Fruit fly (Drosophila melanogaster): ENCODE data around the gene RpL6.

Gene RpL6

dm6 chr3R:31605117-31605432 is 9.1 kb upstream of the RpL6 start:
- TF ChIP-seq CG32121 (GFP tag; IDR thresholded peaks at IDR 0.05) (no peak), CG15710 (tag; optimal IDR thresholded peaks at IDR 0.05) (no peak), CG34367 (tag; optimal IDR thresholded peaks at IDR 0.05) (no peak), Snoo (tag; optimal IDR thresholded peaks at IDR 0.05) (no peak), CG8301 (tag; optimal IDR thresholded peaks at IDR 0.05) (no peak), rn (GFP tag; IDR thresholded peaks at IDR 0.05) (no peak), EcR (GFP tag; optimal IDR thresholded peaks at IDR 0.05) (no peak), Pif1A (GFP tag; optimal IDR thresholded peaks at IDR 0.05) (no peak), CG12605 (GFP tag; IDR thresholded peaks at IDR 0.05) (no peak), CG9948 (tag; optimal IDR thresholded peaks at IDR 0.05) (no peak), CG10348 (GFP tag; IDR thresholded peaks at IDR 0.05) (no peak), Ets98B (GFP tag; IDR thresholded peaks at IDR 0.05) (no peak), Pif1B (GFP tag; optimal IDR thresholded peaks at IDR 0.05) (no peak), CG8159 (tag; optimal IDR thresholded peaks at IDR 0.05) (no peak), CG14655 (GFP tag; optimal IDR thresholded peaks at IDR 0.05) (no peak), fd96Ca (GFP tag; IDR thresholded peaks at IDR 0.05) (no peak)

DNA sequence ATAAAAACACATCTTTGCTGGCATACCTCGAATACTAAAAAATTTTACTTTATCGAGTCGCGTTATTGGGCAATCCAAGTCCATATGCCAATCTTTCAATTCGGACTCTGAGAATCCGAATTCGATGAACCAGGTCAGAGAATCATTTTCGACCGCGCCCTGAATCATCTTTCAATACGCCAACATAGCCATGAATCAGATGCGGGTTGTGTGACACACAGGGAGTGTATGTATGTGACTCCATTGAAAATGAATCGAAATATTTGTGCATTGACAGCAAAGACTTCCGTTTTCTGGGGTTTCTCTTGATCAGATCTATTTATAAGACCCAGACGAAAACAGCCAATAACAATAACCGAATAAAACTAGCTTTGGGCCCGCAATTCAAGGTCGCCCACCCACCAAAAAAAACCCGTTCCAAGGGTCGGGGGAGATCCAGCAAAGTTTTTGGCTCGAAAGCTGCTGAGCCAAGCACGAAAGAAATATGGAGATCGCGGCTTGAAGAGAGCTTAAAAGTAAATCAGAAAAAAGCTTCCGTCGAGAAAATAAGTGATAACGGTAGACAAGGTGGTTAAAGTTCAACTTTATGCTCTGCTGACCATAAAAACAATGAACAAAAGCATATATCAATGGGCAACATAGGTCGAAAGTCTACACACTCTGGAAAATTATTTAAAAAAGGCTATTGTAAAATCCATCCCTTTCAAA is 8.6 kb upstream of the RpL6 start:
- TF ChIP-seq CG14655 (GFP tag; optimal IDR thresholded peaks at IDR 0.05) (no peak), fd96Ca (GFP tag; IDR thresholded peaks at IDR 0.05) (no peak)

dm6 chr3R:31603655-31604054 is 7.7 kb upstream of the RpL6 start:
- TF ChIP-seq CG32121 (GFP tag; IDR thresholded peaks at IDR 0.05) (no peak), Pif1A (GFP tag; optimal IDR thresholded peaks at IDR 0.05) (no peak), Pif1B (GFP tag; optimal IDR thresholded peaks at IDR 0.05) (no peak), Snoo (tag; optimal IDR thresholded peaks at IDR 0.05) (no peak), EcR (GFP tag; optimal IDR thresholded peaks at IDR 0.05) (no peak), CG12605 (GFP tag; IDR thresholded peaks at IDR 0.05) (no peak), CG9948 (tag; optimal IDR thresholded peaks at IDR 0.05) (no peak), Ets98B (GFP tag; IDR thresholded peaks at IDR 0.05) (no peak), CG34367 (tag; optimal IDR thresholded peaks at IDR 0.05) (no peak), CG10348 (GFP tag; IDR thresholded peaks at IDR 0.05) (no peak), rn (GFP tag; IDR thresholded peaks at IDR 0.05) (no peak), gl (tag; optimal IDR thresholded peaks at IDR 0.05) (no peak), CG8301 (tag; optimal IDR thresholded peaks at IDR 0.05) (no peak), CG17806 (tag; optimal IDR thresholded peaks at IDR 0.05) (no peak), CG13204 (GFP tag; optimal IDR thresholded peaks at IDR 0.05) (no peak), D1 (tag; optimal IDR thresholded peaks at IDR 0.05) (no peak), CG15710 (tag; optimal IDR thresholded peaks at IDR 0.05) (no peak), CG14655 (GFP tag; optimal IDR thresholded peaks at IDR 0.05) (no peak)

DNA sequence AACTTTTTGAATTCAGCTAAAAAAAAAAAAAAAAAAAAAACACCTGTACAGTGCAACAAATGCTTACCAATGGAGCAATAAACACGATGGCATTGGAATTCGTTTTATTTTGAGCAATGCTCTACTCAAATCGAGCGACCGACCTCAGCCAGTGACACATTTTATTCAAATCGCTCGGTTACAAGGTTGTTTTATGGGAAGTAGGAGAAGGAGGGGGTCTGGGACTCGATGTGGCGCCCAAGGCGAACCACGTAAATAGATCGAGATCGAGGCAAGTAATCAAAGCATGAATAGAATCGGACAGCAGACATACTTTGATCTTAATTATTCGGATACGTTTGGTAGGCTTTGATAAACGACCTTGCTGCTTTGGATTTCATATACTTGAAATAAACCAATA is 7.2 kb upstream of the RpL6 start:
- TF ChIP-seq rn (GFP tag; IDR thresholded peaks at IDR 0.05) (no peak), fd96Ca (GFP tag; IDR thresholded peaks at IDR 0.05) (0 out of 3 replicates have a peak, but pooled peaks have one; percentile 28)

DNA sequence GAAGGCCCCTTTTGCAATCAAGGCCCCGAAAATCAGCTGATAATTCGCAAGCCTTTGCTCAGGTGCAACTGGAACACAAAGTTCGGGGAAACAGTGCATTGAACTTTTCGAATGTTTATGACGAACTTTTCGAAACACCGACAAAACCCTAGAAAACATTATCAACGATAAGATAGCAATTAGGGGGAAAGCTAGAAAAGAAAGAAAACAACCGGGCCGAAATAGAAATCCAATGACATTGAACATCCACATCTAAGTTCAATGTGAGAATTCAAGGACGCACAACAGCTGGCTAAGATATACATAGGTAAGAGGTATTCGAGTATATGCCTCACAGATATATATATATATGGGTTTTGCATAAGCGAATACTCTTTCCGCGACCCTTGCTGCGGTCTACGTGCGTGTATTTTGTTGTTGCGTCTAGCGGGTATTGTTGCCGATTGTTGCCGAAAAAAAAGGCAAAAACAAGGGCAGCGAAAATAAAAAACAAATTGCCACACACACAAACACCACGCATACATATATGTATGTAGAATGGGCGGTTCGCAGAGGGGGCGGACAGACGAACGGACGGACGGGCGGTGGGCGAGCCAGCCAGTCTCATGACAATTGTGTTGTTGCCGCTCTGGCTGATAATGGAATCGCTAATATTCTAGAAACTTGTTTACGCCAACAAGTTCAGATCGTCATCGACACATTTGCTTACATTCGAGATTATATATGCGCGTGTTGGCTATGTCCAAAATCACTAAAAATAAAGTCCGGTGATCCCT is 3.7 kb upstream of the RpL6 start:
- TF ChIP-seq Snoo (tag; optimal IDR thresholded peaks at IDR 0.05) (no peak), CG4496 (GFP tag; IDR thresholded peaks at IDR 0.05) (0 out of 3 replicates have a peak, but pooled peaks have one; percentile 17)

- no peak for TF ChIP-seq CG8301 (tag; optimal IDR thresholded peaks at IDR 0.05)
- TF ChIP-seq rn (GFP tag; IDR thresholded peaks at IDR 0.05): no peak
- TF ChIP-seq gl (tag; optimal IDR thresholded peaks at IDR 0.05): no peak
- TF ChIP-seq CG13204 (GFP tag; optimal IDR thresholded peaks at IDR 0.05): no peak
- no peak for TF ChIP-seq CG34367 (tag; optimal IDR thresholded peaks at IDR 0.05)
- TF ChIP-seq Pif1A (GFP tag; optimal IDR thresholded peaks at IDR 0.05): no peak
Measured at dm6 chr3R:31597736-31598431, 1.9 kb upstream of the RpL6 start.

- TF ChIP-seq Pif1B (GFP tag; optimal IDR thresholded peaks at IDR 0.05): no peak
- TF ChIP-seq rn (GFP tag; IDR thresholded peaks at IDR 0.05): peak; percentile 25; the same call in 1 of the 2 replicates
- no peak for TF ChIP-seq CG10348 (GFP tag; IDR thresholded peaks at IDR 0.05)
- TF ChIP-seq Ets98B (GFP tag; IDR thresholded peaks at IDR 0.05): peak; percentile 75
- TF ChIP-seq fd96Ca (GFP tag; IDR thresholded peaks at IDR 0.05): peak; percentile 54; the same call in 2 of the 3 replicates
- TF ChIP-seq CG8159 (tag; optimal IDR thresholded peaks at IDR 0.05): no peak
- no peak for TF ChIP-seq CG13204 (GFP tag; optimal IDR thresholded peaks at IDR 0.05)
- peak; percentile 61; the same call in 1 of the 2 replicates for TF ChIP-seq CG32121 (GFP tag; IDR thresholded peaks at IDR 0.05)
- peak; percentile 51 for TF ChIP-seq CG12605 (GFP tag; IDR thresholded peaks at IDR 0.05)
- peak; percentile 10 for TF ChIP-seq CG17806 (tag; optimal IDR thresholded peaks at IDR 0.05)
- TF ChIP-seq CG9948 (tag; optimal IDR thresholded peaks at IDR 0.05): no peak
- TF ChIP-seq CG15710 (tag; optimal IDR thresholded peaks at IDR 0.05): peak; percentile 11
- TF ChIP-seq CG4496 (GFP tag; IDR thresholded peaks at IDR 0.05): peak; percentile 82
- TF ChIP-seq Snoo (tag; optimal IDR thresholded peaks at IDR 0.05): peak; percentile 37
Measured at dm6 chr3R:31592256-31592879, 3.6 kb downstream of the RpL6 start, which contains the start of gene CG1774. Gene CG1774 (plus strand): TSS chr3R:31592803.
